Fruit fly (Drosophila melanogaster) whole organism, embryonic: Measurements from ENCODE around the gene Sfp35C.

ENCODE experiments used
- CG1024 ChIP-seq: fragments of 200-800 bp; sonication (Bioruptor generic); IDR thresholded peaks from 2 replicates; pipeline ENCODE4 v1.3.6; 2022; ENCODE audit warnings: missing biosample characterization, missing genetic modification characterization
- CG10979 ChIP-seq: fragments of 200-800 bp; sonication (Bioruptor generic); optimal IDR thresholded peaks from 2 replicates; lab custom pipeline; 2018; ENCODE audit warnings: missing biosample characterization, mild to moderate bottlenecking, missing genetic modification characterization, moderate library complexity
- CG11504 ChIP-seq: fragments of 200-800 bp; sonication (Bioruptor generic); optimal IDR thresholded peaks from 3 replicates; lab custom pipeline; 2019; ENCODE audit warnings: missing biosample characterization, mild to moderate bottlenecking, missing genetic modification characterization, moderate library complexity
- CG11560 ChIP-seq: fragments of 200-800 bp; sonication (Bioruptor generic); IDR thresholded peaks from 3 replicates; pipeline ENCODE4 v1.3.6; 2022; ENCODE audit warnings: missing biosample characterization, missing genetic modification characterization
- CG14710 ChIP-seq: fragments of 200-800 bp; sonication (Bioruptor generic); optimal IDR thresholded peaks from 3 replicates; lab custom pipeline; 2019; ENCODE audit warnings: missing biosample characterization, mild to moderate bottlenecking, missing genetic modification characterization, moderate library complexity
- CG15479 ChIP-seq: fragments of 200-800 bp; sonication (Bioruptor generic); optimal IDR thresholded peaks from 3 replicates; lab custom pipeline; 2019; ENCODE audit warnings: missing biosample characterization, mild to moderate bottlenecking, missing genetic modification characterization, moderate library complexity
- CG15696 ChIP-seq: fragments of 200-800 bp; sonication (Bioruptor generic); optimal IDR thresholded peaks from 2 replicates; lab custom pipeline; 2019; ENCODE audit warnings: missing biosample characterization, mild to moderate bottlenecking, missing genetic modification characterization, moderate library complexity
- CG16863 ChIP-seq: fragments of 200-800 bp; sonication (Bioruptor generic); optimal IDR thresholded peaks from 3 replicates; lab custom pipeline; 2016; ENCODE audit warnings: missing biosample characterization, missing genetic modification characterization
- CG18476 ChIP-seq: fragments of 200-800 bp; sonication (Bioruptor generic); optimal IDR thresholded peaks from 2 replicates; lab custom pipeline; 2016; ENCODE audit warnings: missing biosample characterization, mild to moderate bottlenecking, missing genetic modification characterization
- CG30403 ChIP-seq: fragments of 200-800 bp; sonication (Bioruptor generic); optimal IDR thresholded peaks from 3 replicates; lab custom pipeline; 2016; ENCODE audit warnings: missing biosample characterization, missing genetic modification characterization
- CG30431 ChIP-seq: fragments of 200-800 bp; sonication (Bioruptor generic); optimal IDR thresholded peaks from 2 replicates; lab custom pipeline; 2017; ENCODE audit warnings: missing biosample characterization, missing genetic modification characterization
- CG33213 ChIP-seq: fragments of 200-800 bp; sonication (Bioruptor generic); optimal IDR thresholded peaks from 3 replicates; lab custom pipeline; 2016; ENCODE audit warnings: missing biosample characterization, missing genetic modification characterization
- CG34422 ChIP-seq: fragments of 200-800 bp; sonication (Bioruptor generic); IDR thresholded peaks from 3 replicates; pipeline ENCODE4 v1.3.6; 2022; ENCODE audit warnings: missing biosample characterization, missing genetic modification characterization
- CG3847 ChIP-seq: fragments of 200-800 bp; sonication (Bioruptor generic); IDR thresholded peaks from 2 replicates; pipeline ENCODE4 v1.3.6; 2022; ENCODE audit warnings: missing biosample characterization, missing genetic modification characterization
- CG42726 ChIP-seq: fragments of 200-800 bp; sonication (Bioruptor generic); IDR thresholded peaks from 2 replicates; pipeline ENCODE4 v1.3.6; 2022; ENCODE audit warnings: missing biosample characterization, missing genetic modification characterization; ENCODE audit not compliant: partially characterized antibody
- CG4328 ChIP-seq: fragments of 200-800 bp; sonication (Bioruptor generic); optimal IDR thresholded peaks from 3 replicates; lab custom pipeline; 2017; ENCODE audit warnings: missing biosample characterization, missing genetic modification reagents, missing genetic modification characterization
- CG4424 ChIP-seq: fragments of 200-800 bp; sonication (Bioruptor generic); optimal IDR thresholded peaks from 3 replicates; lab custom pipeline; 2016; ENCODE audit warnings: missing biosample characterization, missing genetic modification characterization
- CG5245 ChIP-seq: fragments of 200-800 bp; sonication (Bioruptor generic); optimal IDR thresholded peaks from 3 replicates; lab custom pipeline; 2016; ENCODE audit warnings: missing biosample characterization, missing genetic modification characterization
- CG6689 ChIP-seq: fragments of 200-800 bp; sonication (Bioruptor generic); IDR thresholded peaks from 2 replicates; pipeline ENCODE4 v1.3.6; 2022; ENCODE audit warnings: missing biosample characterization, missing genetic modification characterization
- CG8290 ChIP-seq, 3 experiments: fragments of 200-800 bp; sonication (Bioruptor generic); optimal IDR thresholded peaks; 2 replicates each; lab custom pipeline; 2016 to 2019; ENCODE audit warnings: missing biosample characterization in 3 of 3, missing genetic modification characterization in 3 of 3, mild to moderate bottlenecking in 2 of 3, moderate library complexity in 1 of 3
- D ChIP-seq, 2 experiments: fragments of 200-800 bp in 1 of 2; fragments of >200 bp in 1 of 2; sonication (Bioruptor generic) in 1 of 2; optimal IDR thresholded peaks; 2 replicates in 1 of 2; 3 replicates in 1 of 2; lab custom pipeline; 2017; ENCODE audit warnings: mild to moderate bottlenecking in 1 of 2, missing biosample characterization in 1 of 2, missing genetic modification characterization in 1 of 2, missing genetic modification reagents in 1 of 2
- Dek ChIP-seq: fragments of 200-800 bp; sonication (Bioruptor generic); optimal IDR thresholded peaks from 3 replicates; lab custom pipeline; 2019; ENCODE audit warnings: missing biosample characterization, mild to moderate bottlenecking, missing genetic modification characterization, moderate library complexity
- Dfd ChIP-seq, 2 experiments: fragments of >200 bp; optimal IDR thresholded peaks; 2 replicates each; lab custom pipeline; 2017; ENCODE audit warnings: missing biosample characterization in 2 of 2, missing genetic modification characterization in 2 of 2
- Eip74EF ChIP-seq, 2 experiments: fragments of 200-800 bp in 1 of 2; fragments of >200 bp in 1 of 2; sonication (Bioruptor generic) in 1 of 2; optimal IDR thresholded peaks; 2 replicates each; lab custom pipeline; 2017 to 2019; ENCODE audit warnings: missing biosample characterization in 2 of 2, missing genetic modification characterization in 2 of 2, mild to moderate bottlenecking in 1 of 2, moderate library complexity in 1 of 2
- Gug ChIP-seq: fragments of 200-800 bp; sonication (Bioruptor generic); IDR thresholded peaks from 4 replicates; pipeline ENCODE4 v1.3.6; 2022; ENCODE audit warnings: missing biosample characterization, missing genetic modification characterization
- HLH3B ChIP-seq: fragments of 200-800 bp; sonication (Bioruptor generic); IDR thresholded peaks from 2 replicates; pipeline ENCODE4 v1.3.6; 2022; ENCODE audit warnings: missing biosample characterization, missing genetic modification characterization
- Lim3 ChIP-seq: fragments of 200-800 bp; sonication (Bioruptor generic); IDR thresholded peaks from 2 replicates; pipeline ENCODE4 v1.3.6; 2022; ENCODE audit warnings: missing biosample characterization, missing genetic modification characterization
- NC2α ChIP-seq: fragments of 200-800 bp; sonication (Bioruptor generic); optimal IDR thresholded peaks from 2 replicates; lab custom pipeline; 2016; ENCODE audit warnings: missing biosample characterization, missing genetic modification characterization
- Sox102F ChIP-seq: fragments of 200-800 bp; sonication (Bioruptor generic); optimal IDR thresholded peaks from 2 replicates; lab custom pipeline; 2018; ENCODE audit warnings: missing biosample characterization, mild to moderate bottlenecking, missing genetic modification characterization, moderate library complexity
- ash1 ChIP-seq: fragments of 200-800 bp; sonication (Bioruptor generic); optimal IDR thresholded peaks from 2 replicates; lab custom pipeline; 2018; ENCODE audit warnings: missing biosample characterization, mild to moderate bottlenecking, missing genetic modification characterization
- ato ChIP-seq: fragments of 200-800 bp; sonication (Bioruptor generic); IDR thresholded peaks from 2 replicates; pipeline ENCODE4 v1.3.6; 2022; ENCODE audit warnings: missing biosample characterization, missing genetic modification characterization; ENCODE audit not compliant: partially characterized antibody
- bab2 ChIP-seq: fragments of 200-800 bp; sonication (Bioruptor generic); optimal IDR thresholded peaks from 2 replicates; lab custom pipeline; 2016; ENCODE audit warnings: missing biosample characterization, missing genetic modification characterization
- cato ChIP-seq: fragments of 200-800 bp; sonication (Bioruptor generic); optimal IDR thresholded peaks from 2 replicates; lab custom pipeline; 2016; ENCODE audit warnings: missing biosample characterization, missing genetic modification characterization, borderline replicate concordance
- caup ChIP-seq: fragments of 200-800 bp; sonication (Bioruptor generic); optimal IDR thresholded peaks from 3 replicates; lab custom pipeline; 2017; ENCODE audit warnings: missing biosample characterization, mild to moderate bottlenecking, missing genetic modification characterization, moderate library complexity; ENCODE audit not compliant: severe bottlenecking
- dmrt99B ChIP-seq: fragments of 200-800 bp; sonication (Bioruptor generic); optimal IDR thresholded peaks from 2 replicates; lab custom pipeline; 2018; ENCODE audit warnings: missing biosample characterization, mild to moderate bottlenecking, missing genetic modification characterization, moderate library complexity
- exex ChIP-seq: fragments of 200-800 bp; sonication (Bioruptor generic); optimal IDR thresholded peaks from 4 replicates; lab custom pipeline; 2018; ENCODE audit warnings: missing biosample characterization, mild to moderate bottlenecking, missing genetic modification characterization, moderate library complexity
- eyg ChIP-seq: fragments of 200-800 bp; sonication (Bioruptor generic); optimal IDR thresholded peaks from 3 replicates; lab custom pipeline; 2016; ENCODE audit warnings: missing biosample characterization, missing genetic modification characterization
- lab ChIP-seq: fragments of 200-800 bp; sonication (Bioruptor generic); optimal IDR thresholded peaks from 3 replicates; lab custom pipeline; 2017; ENCODE audit warnings: missing biosample characterization, missing genetic modification characterization, mild to moderate bottlenecking, moderate library complexity, missing genetic modification reagents
- luna ChIP-seq: fragments of 200-800 bp; sonication (Bioruptor generic); optimal IDR thresholded peaks from 2 replicates; lab custom pipeline; 2016; ENCODE audit warnings: missing biosample characterization, missing genetic modification characterization
- maf-S ChIP-seq: fragments of 200-800 bp; sonication (Bioruptor generic); optimal IDR thresholded peaks from 2 replicates; lab custom pipeline; 2016; ENCODE audit warnings: missing biosample characterization, missing genetic modification characterization
- nmo ChIP-seq: fragments of 200-800 bp; sonication (Bioruptor generic); optimal IDR thresholded peaks from 2 replicates; lab custom pipeline; 2018; ENCODE audit warnings: missing biosample characterization, mild to moderate bottlenecking, missing genetic modification characterization, moderate library complexity
- pb ChIP-seq: fragments of 200-800 bp; sonication (Bioruptor generic); optimal IDR thresholded peaks from 3 replicates; lab custom pipeline; 2016; ENCODE audit warnings: missing biosample characterization, missing genetic modification characterization
- peb ChIP-seq: fragments of 200-800 bp; sonication (Bioruptor generic); IDR thresholded peaks from 2 replicates; pipeline ENCODE4 v1.3.6; 2022; ENCODE audit warnings: missing biosample characterization, missing genetic modification characterization
- pfk ChIP-seq: fragments of 200-800 bp; sonication (Bioruptor generic); optimal IDR thresholded peaks from 2 replicates; lab custom pipeline; 2018; ENCODE audit warnings: missing biosample characterization, mild to moderate bottlenecking, missing genetic modification characterization, moderate library complexity
- sens ChIP-seq: fragments of 200-800 bp; sonication (Bioruptor generic); peaks from one replicate; lab custom pipeline; 2016; ENCODE audit warnings: missing biosample characterization, missing genetic modification characterization
- shn ChIP-seq: fragments of 200-800 bp; sonication (Bioruptor generic); optimal IDR thresholded peaks from 3 replicates; lab custom pipeline; 2016; ENCODE audit warnings: missing biosample characterization, missing genetic modification characterization
- sima ChIP-seq: fragments of 200-800 bp; sonication (Bioruptor generic); optimal IDR thresholded peaks from 2 replicates; lab custom pipeline; 2016; ENCODE audit warnings: missing biosample characterization, missing genetic modification characterization
- ssp ChIP-seq: fragments of 200-800 bp; sonication (Bioruptor generic); IDR thresholded peaks from 2 replicates; pipeline ENCODE4 v1.3.6; 2022; ENCODE audit warnings: missing biosample characterization, missing genetic modification characterization
- tup ChIP-seq: fragments of 200-800 bp; sonication (Bioruptor generic); optimal IDR thresholded peaks from 2 replicates; lab custom pipeline; 2016; ENCODE audit warnings: missing biosample characterization, mild to moderate bottlenecking, missing genetic modification characterization, moderate library complexity
- vfl ChIP-seq: fragments of 200-800 bp; sonication (Bioruptor generic); optimal IDR thresholded peaks from 2 replicates; lab custom pipeline; 2016; ENCODE audit warnings: missing biosample characterization, missing genetic modification characterization

The Sfp35C gene

dm6 chr2L:15249682-15250081 lies 47.8 kb upstream of the Sfp35C start (continued):
- 0 out of 2 replicates have a peak, but pooled peaks have one; percentile 8 for TF ChIP-seq CG1024
- TF ChIP-seq lab (GFP tag; lab: Kevin White, UChicago) = no peak
- no peak for TF ChIP-seq cato
- no peak for TF ChIP-seq Dek (tag; lab: Kevin White, UChicago)
- TF ChIP-seq D (optimal IDR thresholded peaks at IDR 0.05; lab: Kevin White, UChicago) = no peak
- no peak for TF ChIP-seq D (GFP tag; optimal IDR thresholded peaks at IDR 0.05; lab: Kevin White, UChicago)
- TF ChIP-seq Lim3 (GFP tag; lab: Robert Waterston, UW) = no peak
- no peak for TF ChIP-seq CG3847 (GFP tag; lab: Robert Waterston, UW)
- no peak for TF ChIP-seq Eip74EF (GFP tag; optimal IDR thresholded peaks at IDR 0.05; lab: Kevin White, UChicago)
- TF ChIP-seq CG4424 (GFP tag; lab: Kevin White, UChicago) = no peak
- TF ChIP-seq CG42726 (GFP tag; lab: Robert Waterston, UW) = no peak
- no peak for TF ChIP-seq NC2α
- no peak for TF ChIP-seq ato (GFP tag; lab: Robert Waterston, UW)
- TF ChIP-seq HLH3B (GFP tag; lab: Robert Waterston, UW) = peak; percentile 40; the same call in 1 of the 2 replicates
- peak; percentile 13 for TF ChIP-seq dmrt99B
- no peak for TF ChIP-seq shn
- no peak for TF ChIP-seq exex (tag; lab: Kevin White, UChicago)
- no peak for TF ChIP-seq CG5245
- TF ChIP-seq CG11560 (tag; lab: Robert Waterston, UW) = no peak
- TF ChIP-seq vfl = no peak
- TF ChIP-seq luna = no peak
- TF ChIP-seq pb (GFP tag; lab: Kevin White, UChicago) = no peak
- TF ChIP-seq peb = no peak
- TF ChIP-seq CG10979 (tag; lab: Kevin White, UChicago) = peak; percentile 10
- no peak for TF ChIP-seq eyg (GFP tag; lab: Kevin White, UChicago)
- TF ChIP-seq CG8290 (GFP tag; optimal IDR thresholded peaks at IDR 0.05; lab: Kevin White, UChicago) = no peak
- TF ChIP-seq CG8290 (tag; optimal IDR thresholded peaks at IDR 0.05; lab: Kevin White, UChicago) = peak in 1 of 2 experiments; percentile 31
- no peak for TF ChIP-seq ash1
- no peak for TF ChIP-seq CG15479 (GFP tag; lab: Kevin White, UChicago)
- no peak for TF ChIP-seq tup (GFP tag; lab: Kevin White, UChicago)
- TF ChIP-seq Dfd (GFP tag; optimal IDR thresholded peaks at IDR 0.05; lab: Kevin White, UChicago) = no peak
- no peak for TF ChIP-seq pfk (GFP tag; lab: Kevin White, UChicago)
- no peak for TF ChIP-seq CG6689 (GFP tag; lab: Robert Waterston, UW)
- TF ChIP-seq CG18476 (GFP tag; lab: Kevin White, UChicago) = no peak
- TF ChIP-seq CG34422 (GFP tag; lab: Robert Waterston, UW) = 0 out of 3 replicates have a peak, but pooled peaks have one; percentile 29
- TF ChIP-seq CG11504 (tag; lab: Kevin White, UChicago) = peak; percentile 55
- TF ChIP-seq Gug (GFP tag; lab: Robert Waterston, UW) = no peak
- TF ChIP-seq sima (GFP tag; lab: Kevin White, UChicago) = no peak
- TF ChIP-seq CG16863 (GFP tag; lab: Kevin White, UChicago) = no peak
- no peak for TF ChIP-seq nmo
- no peak for TF ChIP-seq CG30403
- TF ChIP-seq CG14710 (tag; lab: Kevin White, UChicago) = no peak
- no peak for TF ChIP-seq bab2 (GFP tag; lab: Kevin White, UChicago)
- peak; percentile 82 for TF ChIP-seq sens (GFP tag; lab: Kevin White, UChicago)
- TF ChIP-seq CG30431 (GFP tag; lab: Kevin White, UChicago) = peak; percentile 22
- no peak for TF ChIP-seq caup
- no peak for TF ChIP-seq CG4328 (GFP tag; lab: Kevin White, UChicago)
- TF ChIP-seq maf-S = no peak
- TF ChIP-seq Sox102F (GFP tag; lab: Kevin White, UChicago) = peak; percentile 11
- no peak for TF ChIP-seq CG15696 (tag; lab: Kevin White, UChicago)
- no peak for TF ChIP-seq ssp (GFP tag; lab: Robert Waterston, UW)
- no peak for TF ChIP-seq CG33213
